Fruit fly (Drosophila melanogaster) whole organism, prepupa: ENCODE data around the gene CG33341.

Experiments
- CG10669 ChIP-seq: fragments of 200-800 bp; sonication (Bioruptor generic); optimal IDR thresholded peaks from 3 replicates; lab custom pipeline; 2018; ENCODE audit warnings: missing biosample characterization, mild to moderate bottlenecking, missing genetic modification characterization, moderate library complexity
- CG11294 ChIP-seq: fragments of 200-800 bp; sonication (Bioruptor generic); IDR thresholded peaks from 2 replicates; pipeline ENCODE4 v1.3.6; 2022; ENCODE audit warnings: missing biosample characterization, missing genetic modification characterization
- CG11762 ChIP-seq: fragments of 200-800 bp; sonication (Bioruptor generic); optimal IDR thresholded peaks from 3 replicates; lab custom pipeline; 2016; ENCODE audit warnings: missing biosample characterization, missing genetic modification characterization; ENCODE audit not compliant: insufficient read depth
- CG11902 ChIP-seq: fragments of 200-800 bp; sonication (Bioruptor generic); optimal IDR thresholded peaks from 3 replicates; lab custom pipeline; 2016; ENCODE audit warnings: missing biosample characterization, missing genetic modification characterization
- CG16779 ChIP-seq: fragments of 200-800 bp; sonication (Bioruptor generic); optimal IDR thresholded peaks from 3 replicates; lab custom pipeline; 2017; ENCODE audit warnings: missing biosample characterization, mild to moderate bottlenecking, missing genetic modification characterization
- CG31627 ChIP-seq: fragments of 200-800 bp; sonication (Bioruptor generic); optimal IDR thresholded peaks from 3 replicates; lab custom pipeline; 2016; ENCODE audit warnings: missing biosample characterization, missing genetic modification characterization
- CG34406 ChIP-seq: fragments of 200-800 bp; sonication (Bioruptor generic); optimal IDR thresholded peaks from 3 replicates; lab custom pipeline; 2016; ENCODE audit warnings: missing biosample characterization, missing genetic modification characterization
- CG3919 ChIP-seq: fragments of 200-800 bp; sonication (Bioruptor generic); optimal IDR thresholded peaks from 3 replicates; lab custom pipeline; 2016; ENCODE audit warnings: missing biosample characterization, missing genetic modification characterization
- CG6276 ChIP-seq: fragments of 200-800 bp; sonication (Bioruptor generic); optimal IDR thresholded peaks from 2 replicates; lab custom pipeline; 2017; ENCODE audit warnings: missing biosample characterization, mild to moderate bottlenecking, missing genetic modification characterization
- CG6792 ChIP-seq: fragments of 200-800 bp; sonication (Bioruptor generic); optimal IDR thresholded peaks from 3 replicates; lab custom pipeline; 2016; ENCODE audit warnings: missing biosample characterization, missing genetic modification characterization
- CG6854 ChIP-seq: fragments of 200-800 bp; sonication (Bioruptor generic); optimal IDR thresholded peaks from 2 replicates; lab custom pipeline; 2017; ENCODE audit warnings: missing biosample characterization, mild to moderate bottlenecking, missing genetic modification characterization
- CG8319 ChIP-seq: fragments of 200-800 bp; sonication (Bioruptor generic); optimal IDR thresholded peaks from 3 replicates; lab custom pipeline; 2016; ENCODE audit warnings: missing biosample characterization, missing genetic modification characterization
- CG8632 ChIP-seq: fragments of 200-800 bp; sonication (Bioruptor generic); optimal IDR thresholded peaks from 3 replicates; lab custom pipeline; 2016; ENCODE audit warnings: missing biosample characterization, missing genetic modification characterization
- CG9139 ChIP-seq: fragments of 200-800 bp; sonication (Bioruptor generic); optimal IDR thresholded peaks from 3 replicates; lab custom pipeline; 2017; ENCODE audit warnings: missing biosample characterization, mild to moderate bottlenecking, missing genetic modification characterization
- Eip93F ChIP-seq: fragments of 200-800 bp; sonication (Bioruptor generic); optimal IDR thresholded peaks from 2 replicates; lab custom pipeline; 2016; ENCODE audit warnings: missing biosample characterization, mild to moderate bottlenecking, missing genetic modification characterization
- Hr4 ChIP-seq: fragments of 200-800 bp; sonication (Bioruptor generic); optimal IDR thresholded peaks from 3 replicates; lab custom pipeline; 2016; ENCODE audit warnings: missing biosample characterization, missing genetic modification characterization
- Lpt ChIP-seq: fragments of 200-800 bp; sonication (Bioruptor generic); optimal IDR thresholded peaks from 3 replicates; lab custom pipeline; 2016; ENCODE audit warnings: missing biosample characterization, missing genetic modification characterization
- OdsH ChIP-seq: fragments of 200-800 bp; sonication (Bioruptor generic); optimal IDR thresholded peaks from 3 replicates; lab custom pipeline; 2016; ENCODE audit warnings: missing biosample characterization, missing genetic modification characterization
- Sox102F ChIP-seq: fragments of 200-800 bp; sonication (Bioruptor generic); optimal IDR thresholded peaks from 2 replicates; lab custom pipeline; 2016; ENCODE audit warnings: missing biosample characterization, mild to moderate bottlenecking, missing genetic modification characterization
- Sox14 ChIP-seq: fragments of 200-800 bp; sonication (Bioruptor generic); optimal IDR thresholded peaks from 3 replicates; lab custom pipeline; 2016; ENCODE audit warnings: missing biosample characterization, missing genetic modification characterization
- Sox15 ChIP-seq: fragments of 200-800 bp; sonication (Bioruptor generic); optimal IDR thresholded peaks from 3 replicates; lab custom pipeline; 2016; ENCODE audit warnings: missing biosample characterization, missing genetic modification characterization
- acj6 ChIP-seq: fragments of 200-800 bp; sonication (Bioruptor generic); optimal IDR thresholded peaks from 3 replicates; lab custom pipeline; 2016; ENCODE audit warnings: missing biosample characterization, missing genetic modification characterization
- cyc ChIP-seq: fragments of 200-800 bp; sonication (Bioruptor generic); optimal IDR thresholded peaks from 3 replicates; lab custom pipeline; 2016; ENCODE audit warnings: missing biosample characterization, missing genetic modification characterization
- dac ChIP-seq: fragments of 200-800 bp; sonication (Bioruptor generic); optimal IDR thresholded peaks from 2 replicates; lab custom pipeline; 2017; ENCODE audit warnings: missing biosample characterization, mild to moderate bottlenecking, missing genetic modification characterization
- dsx ChIP-seq: fragments of 200-800 bp; optimal IDR thresholded peaks from 3 replicates; lab custom pipeline; 2019; ENCODE audit warnings: missing biosample characterization, mild to moderate bottlenecking, missing genetic modification characterization, moderate library complexity; ENCODE audit not compliant: poor library complexity, severe bottlenecking
- eg ChIP-seq: fragments of 200-800 bp; sonication (Bioruptor generic); IDR thresholded peaks from 3 replicates; pipeline ENCODE4 v1.3.6; 2022; ENCODE audit warnings: missing biosample characterization, missing genetic modification characterization
- fd85E ChIP-seq: fragments of 200-800 bp; sonication (Bioruptor generic); optimal IDR thresholded peaks from 3 replicates; lab custom pipeline; 2016; ENCODE audit warnings: missing biosample characterization, missing genetic modification characterization
- fkh ChIP-seq: fragments of 200-800 bp; sonication (Bioruptor generic); optimal IDR thresholded peaks from 3 replicates; lab custom pipeline; 2017; ENCODE audit warnings: missing biosample characterization, mild to moderate bottlenecking, missing genetic modification characterization, moderate library complexity
- net ChIP-seq: fragments of 200-800 bp; sonication (Bioruptor generic); optimal IDR thresholded peaks from 3 replicates; lab custom pipeline; 2016; ENCODE audit warnings: missing biosample characterization, missing genetic modification characterization
- pdm3 ChIP-seq: fragments of 200-800 bp; sonication (Bioruptor generic); optimal IDR thresholded peaks from 3 replicates; lab custom pipeline; 2016; ENCODE audit warnings: missing biosample characterization, missing genetic modification characterization
- spab ChIP-seq: fragments of 200-800 bp; sonication (Bioruptor generic); optimal IDR thresholded peaks from 2 replicates; lab custom pipeline; 2017; ENCODE audit warnings: missing biosample characterization, mild to moderate bottlenecking, missing genetic modification characterization, missing genetic modification reagents
- svp ChIP-seq: fragments of 200-800 bp; sonication (Bioruptor generic); peaks from one replicate; lab custom pipeline; 2016; ENCODE audit warnings: missing biosample characterization, missing genetic modification characterization
- topi ChIP-seq: fragments of 200-800 bp; sonication (Bioruptor generic); optimal IDR thresholded peaks from 3 replicates; lab custom pipeline; 2016; ENCODE audit warnings: missing biosample characterization, missing genetic modification characterization
- vri ChIP-seq: fragments of 200-800 bp; sonication (Bioruptor generic); optimal IDR thresholded peaks from 3 replicates; lab custom pipeline; 2016; ENCODE audit warnings: missing biosample characterization, mild to moderate bottlenecking, missing genetic modification characterization

Gene CG33341

dm6 chr3R:24359957-24360356, 8.2 kb upstream of the CG33341 start, which contains the start of gene CG18528:
CG18528 (minus strand) TSS chr3R:24360144.
- TF ChIP-seq Sox14 (GFP tag; lab: Kevin White, UChicago) (peak; percentile 97), Sox102F (GFP tag; lab: Kevin White, UChicago) (no peak)
- TF ChIP-seq, all 60 proteins: peak for 1

- no peak for TF ChIP-seq cyc (GFP tag; lab: Kevin White, UChicago)
- no peak for TF ChIP-seq Eip93F (GFP tag; lab: Kevin White, UChicago)
- no peak for TF ChIP-seq CG16779 (tag; lab: Kevin White, UChicago)
- no peak for TF ChIP-seq Sox14 (GFP tag; lab: Kevin White, UChicago)
- TF ChIP-seq Lpt = no peak
- no peak for TF ChIP-seq dsx
- TF ChIP-seq CG11902 (GFP tag; lab: Kevin White, UChicago) = no peak
- no peak for TF ChIP-seq fd85E (GFP tag; lab: Kevin White, UChicago)
- TF ChIP-seq topi (GFP tag; lab: Kevin White, UChicago) = no peak
- no peak for TF ChIP-seq CG34406 (GFP tag; lab: Kevin White, UChicago)
- no peak for TF ChIP-seq CG6792 (GFP tag; lab: Kevin White, UChicago)
- no peak for TF ChIP-seq CG10669 (GFP tag; lab: Kevin White, UChicago)
Observed at dm6 chr3R:24361583-24361982, 6.6 kb upstream of the CG33341 start, which contains the start of the genes CG5762 and CG33339. CG5762 (minus strand) TSS chr3R:24361683. CG33339 (plus strand) TSS chr3R:24361847.

dm6 chr3R:24362838-24363237, 5.3 kb upstream of the CG33341 start, which contains the start of gene CG33340:
CG33340 (plus strand) TSS chr3R:24363138.
- TF ChIP-seq fkh (GFP tag; lab: Kevin White, UChicago) = no peak
- TF ChIP-seq dac (GFP tag; lab: Kevin White, UChicago) = no peak
- no peak for TF ChIP-seq CG10669 (GFP tag; lab: Kevin White, UChicago)
- TF ChIP-seq acj6 (GFP tag; lab: Kevin White, UChicago) = no peak
- no peak for TF ChIP-seq CG6276
- no peak for TF ChIP-seq CG9139 (GFP tag; lab: Kevin White, UChicago)
- TF ChIP-seq dsx = no peak
- no peak for TF ChIP-seq Hr4 (GFP tag; lab: Kevin White, UChicago)
- no peak for TF ChIP-seq OdsH
- no peak for TF ChIP-seq CG8632 (GFP tag; lab: Kevin White, UChicago)
- TF ChIP-seq CG3919 (GFP tag; lab: Kevin White, UChicago) = no peak
- TF ChIP-seq spab (GFP tag; lab: Kevin White, UChicago) = no peak
- TF ChIP-seq vri (GFP tag; lab: Kevin White, UChicago) = no peak
- no peak for TF ChIP-seq Sox14 (GFP tag; lab: Kevin White, UChicago)
- no peak for TF ChIP-seq svp (GFP tag; lab: Kevin White, UChicago)
- no peak for TF ChIP-seq CG6854
- no peak for TF ChIP-seq Sox15
- TF ChIP-seq net (GFP tag; lab: Kevin White, UChicago) = no peak
- no peak for TF ChIP-seq Lpt

DNA sequence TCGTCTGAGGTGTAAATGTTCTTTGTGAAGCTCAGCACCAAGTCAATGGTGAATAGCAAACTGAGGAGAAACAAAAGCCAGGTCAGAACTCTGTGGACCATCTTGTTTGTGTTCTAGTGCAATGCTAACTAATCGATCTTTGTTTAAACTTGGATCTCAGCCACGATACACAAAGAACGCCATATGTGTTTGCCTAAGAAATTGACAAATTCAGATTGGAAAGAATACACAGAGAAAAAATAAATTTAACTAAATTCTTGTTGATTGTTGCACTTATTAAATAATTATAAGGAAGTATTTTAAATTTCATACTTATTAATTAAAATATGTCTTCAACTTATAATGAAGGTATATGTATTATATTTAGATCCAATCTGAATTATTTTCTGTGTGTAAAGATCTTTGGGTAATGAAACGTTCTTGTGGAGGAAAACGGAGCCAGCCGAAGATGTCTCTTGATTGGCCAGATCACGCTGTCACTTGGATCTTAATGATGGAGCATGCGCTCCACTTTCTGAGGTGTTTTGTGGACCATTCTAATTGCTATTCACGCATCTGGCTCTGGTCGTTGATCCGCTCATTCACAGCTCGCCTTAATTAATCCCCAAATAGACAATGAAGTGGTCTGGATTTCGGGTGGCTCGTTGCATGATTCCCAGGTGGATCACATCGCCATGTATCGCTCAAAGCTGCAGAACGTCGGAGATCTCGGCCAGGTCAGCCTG, 3.1 kb upstream of the CG33341 start, which contains the start of the genes CG17784 and CG13613:
CG17784 (minus strand) TSS at position 101 of the 725 bp plus-strand sequence.
CG13613 (plus strand) TSS at position 675 of the 725 bp plus-strand sequence.
- TF ChIP-seq CG31627 (GFP tag; lab: Kevin White, UChicago) = no peak
- TF ChIP-seq pdm3 (GFP tag; lab: Kevin White, UChicago) = no peak
- TF ChIP-seq dsx = no peak
- TF ChIP-seq CG10669 (GFP tag; lab: Kevin White, UChicago) = no peak
- TF ChIP-seq fkh (GFP tag; lab: Kevin White, UChicago) = no peak
- TF ChIP-seq eg = no peak
- TF ChIP-seq OdsH = no peak
- TF ChIP-seq CG11762 (GFP tag; lab: Kevin White, UChicago) = no peak
- no peak for TF ChIP-seq CG8319 (GFP tag; lab: Kevin White, UChicago)
- no peak for TF ChIP-seq CG11294 (GFP tag; lab: Robert Waterston, UW)
- TF ChIP-seq, all 60 proteins: peak for 0
